Fruit fly (Drosophila melanogaster) whole organism, prepupa: ENCODE results near the gene tyf.

Experiments
- CG16779 ChIP-seq: fragments of 200-800 bp; sonication (Bioruptor generic); optimal IDR thresholded peaks from 3 replicates; lab custom pipeline; 2017; ENCODE audit warnings: missing biosample characterization, mild to moderate bottlenecking, missing genetic modification characterization
- CG3032 ChIP-seq: fragments of 200-800 bp; optimal IDR thresholded peaks from 2 replicates; lab custom pipeline; 2019; ENCODE audit warnings: missing biosample characterization, mild to moderate bottlenecking, missing genetic modification characterization, moderate library complexity
- CG6854 ChIP-seq: fragments of 200-800 bp; sonication (Bioruptor generic); optimal IDR thresholded peaks from 2 replicates; lab custom pipeline; 2017; ENCODE audit warnings: missing biosample characterization, mild to moderate bottlenecking, missing genetic modification characterization
- CG8119 ChIP-seq: fragments of 200-800 bp; sonication (Bioruptor generic); IDR thresholded peaks from 3 replicates; pipeline ENCODE4 v1.3.6; 2022; ENCODE audit warnings: missing biosample characterization, missing genetic modification characterization
- Lpt ChIP-seq: fragments of 200-800 bp; sonication (Bioruptor generic); optimal IDR thresholded peaks from 3 replicates; lab custom pipeline; 2016; ENCODE audit warnings: missing biosample characterization, missing genetic modification characterization
- OdsH ChIP-seq: fragments of 200-800 bp; sonication (Bioruptor generic); optimal IDR thresholded peaks from 3 replicates; lab custom pipeline; 2016; ENCODE audit warnings: missing biosample characterization, missing genetic modification characterization
- dac ChIP-seq: fragments of 200-800 bp; sonication (Bioruptor generic); optimal IDR thresholded peaks from 2 replicates; lab custom pipeline; 2017; ENCODE audit warnings: missing biosample characterization, mild to moderate bottlenecking, missing genetic modification characterization
- ss ChIP-seq, 2 experiments: fragments of 200-800 bp; sonication (Bioruptor generic); optimal IDR thresholded peaks; 2 replicates in 1 of 2; 3 replicates in 1 of 2; lab custom pipeline; 2017 to 2018; ENCODE audit warnings: mild to moderate bottlenecking in 2 of 2, missing biosample characterization in 2 of 2, missing genetic modification characterization in 2 of 2, moderate library complexity in 1 of 2

dm6 chrX:4131049-4131629 lies 14.3 kb downstream of the tyf start, which contains the start of gene GlcAT-I:
- TF ChIP-seq OdsH (GFP tag; lab: Kevin White, UChicago) (no peak), CG8119 (GFP tag; lab: Robert Waterston, UW) (no peak), CG3032 (tag; lab: Kevin White, UChicago) (no peak), CG16779 (no peak), ss (GFP tag; optimal IDR thresholded peaks at IDR 0.05; lab: Kevin White, UChicago) (no peak), dac (no peak), Lpt (GFP tag; lab: Kevin White, UChicago) (no peak), CG6854 (GFP tag; lab: Kevin White, UChicago) (no peak)
